Fruit fly (Drosophila melanogaster) whole organism, pupa: ENCODE measurements around the gene CG14947.

ENCODE experiments used
- CG10348 ChIP-seq: fragments of 200-800 bp; sonication (Bioruptor generic); IDR thresholded peaks from 2 replicates; pipeline ENCODE4 v1.3.6; 2022; ENCODE audit warnings: missing biosample characterization, missing genetic modification characterization
- CG12605 ChIP-seq: fragments of 200-800 bp; sonication (Bioruptor generic); IDR thresholded peaks from 2 replicates; pipeline ENCODE4 v1.3.6; 2022; ENCODE audit warnings: missing biosample characterization, missing genetic modification characterization
- CG13204 ChIP-seq: fragments of 200-800 bp; sonication (Bioruptor generic); optimal IDR thresholded peaks from 2 replicates; lab custom pipeline; 2018; ENCODE audit warnings: missing biosample characterization, mild to moderate bottlenecking, missing genetic modification characterization, moderate library complexity
- CG14655 ChIP-seq: fragments of 200-800 bp; sonication (Bioruptor generic); optimal IDR thresholded peaks from 3 replicates; lab custom pipeline; 2017; ENCODE audit warnings: mild to moderate bottlenecking, missing biosample characterization, missing genetic modification reagents, missing genetic modification characterization
- CG15710 ChIP-seq: fragments of 200-800 bp; sonication (Bioruptor generic); optimal IDR thresholded peaks from 2 replicates; lab custom pipeline; 2018; ENCODE audit warnings: missing biosample characterization, mild to moderate bottlenecking, missing genetic modification characterization, moderate library complexity
- CG17806 ChIP-seq: fragments of 200-800 bp; sonication (Bioruptor generic); optimal IDR thresholded peaks from 2 replicates; lab custom pipeline; 2018; ENCODE audit warnings: missing biosample characterization, mild to moderate bottlenecking, missing genetic modification characterization, moderate library complexity
- CG32121 ChIP-seq: fragments of 200-800 bp; sonication (Bioruptor generic); IDR thresholded peaks from 2 replicates; pipeline ENCODE4 v1.3.6; 2022; ENCODE audit warnings: missing biosample characterization, missing genetic modification characterization
- CG34367 ChIP-seq: fragments of 200-800 bp; sonication (Bioruptor generic); optimal IDR thresholded peaks from 2 replicates; lab custom pipeline; 2018; ENCODE audit warnings: missing biosample characterization, mild to moderate bottlenecking, missing genetic modification characterization
- CG4496 ChIP-seq: fragments of 200-800 bp; sonication (Bioruptor generic); IDR thresholded peaks from 3 replicates; pipeline ENCODE4 v1.3.6; 2022; ENCODE audit warnings: missing biosample characterization, missing genetic modification characterization
- CG8159 ChIP-seq: fragments of 200-800 bp; sonication (Bioruptor generic); optimal IDR thresholded peaks from 3 replicates; lab custom pipeline; 2018; ENCODE audit warnings: missing biosample characterization, mild to moderate bottlenecking, missing genetic modification characterization, moderate library complexity
- CG8301 ChIP-seq: fragments of 200-800 bp; sonication (Bioruptor generic); optimal IDR thresholded peaks from 2 replicates; lab custom pipeline; 2018; ENCODE audit warnings: missing biosample characterization, mild to moderate bottlenecking, missing genetic modification characterization
- CG9948 ChIP-seq: fragments of 200-800 bp; sonication (Bioruptor generic); optimal IDR thresholded peaks from 2 replicates; lab custom pipeline; 2018; ENCODE audit warnings: missing biosample characterization, mild to moderate bottlenecking, missing genetic modification characterization, moderate library complexity
- D1 ChIP-seq: fragments of 200-800 bp; sonication (Bioruptor generic); optimal IDR thresholded peaks from 2 replicates; lab custom pipeline; 2018; ENCODE audit warnings: missing biosample characterization, mild to moderate bottlenecking, missing genetic modification characterization, moderate library complexity
- EcR ChIP-seq: fragments of 200-800 bp; sonication (Bioruptor generic); optimal IDR thresholded peaks from 3 replicates; lab custom pipeline; 2019; ENCODE audit warnings: missing biosample characterization, missing genetic modification characterization, mild to moderate bottlenecking, moderate library complexity, missing genetic modification reagents
- Ets98B ChIP-seq: fragments of 200-800 bp; sonication (Bioruptor generic); IDR thresholded peaks from 2 replicates; pipeline ENCODE4 v1.3.6; 2022; ENCODE audit warnings: missing biosample characterization, missing genetic modification characterization
- Pif1A ChIP-seq: fragments of 200-800 bp; sonication (Bioruptor generic); optimal IDR thresholded peaks from 3 replicates; lab custom pipeline; 2016; ENCODE audit warnings: missing biosample characterization, missing genetic modification characterization
- Pif1B ChIP-seq: fragments of 200-800 bp; sonication (Bioruptor generic); optimal IDR thresholded peaks from 3 replicates; lab custom pipeline; 2016; ENCODE audit warnings: missing biosample characterization, missing genetic modification characterization
- Snoo ChIP-seq: fragments of 200-800 bp; sonication (Bioruptor generic); optimal IDR thresholded peaks from 3 replicates; lab custom pipeline; 2017; ENCODE audit warnings: missing biosample characterization, mild to moderate bottlenecking, missing genetic modification characterization, inconsistent platforms
- fd96Ca ChIP-seq: fragments of 200-800 bp; sonication (Bioruptor generic); IDR thresholded peaks from 3 replicates; pipeline ENCODE4 v1.3.6; 2022; ENCODE audit warnings: missing biosample characterization, missing genetic modification characterization
- gl ChIP-seq: fragments of 200-800 bp; sonication (Bioruptor generic); optimal IDR thresholded peaks from 2 replicates; lab custom pipeline; 2018; ENCODE audit warnings: missing biosample characterization, mild to moderate bottlenecking, missing genetic modification characterization
- rn ChIP-seq: fragments of 200-800 bp; sonication (Bioruptor generic); IDR thresholded peaks from 2 replicates; pipeline ENCODE4 v1.3.6; 2022; ENCODE audit warnings: missing biosample characterization, missing genetic modification characterization

The CG14947 gene

DNA sequence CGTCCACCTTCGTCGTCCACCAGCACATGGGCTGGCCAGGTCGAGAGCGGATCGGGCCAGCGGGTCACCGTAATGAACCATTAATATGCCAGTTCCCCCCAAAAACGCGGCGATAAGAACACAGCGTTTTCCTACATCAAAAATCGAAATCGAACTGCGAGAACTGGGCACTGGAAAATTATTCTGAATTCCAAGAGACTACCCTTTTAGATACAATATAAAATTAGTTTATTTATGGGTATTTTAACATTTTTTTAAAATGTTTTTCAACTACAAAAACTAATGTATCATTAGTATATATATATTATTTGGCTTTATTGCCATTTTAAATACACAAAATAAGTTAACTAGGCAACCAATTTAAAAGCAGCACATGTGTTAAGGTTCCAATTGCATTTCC is 2.8 kb downstream of the CG14947 start:
- TF ChIP-seq Pif1B (GFP tag; lab: Kevin White, UChicago) = no peak
- no peak for TF ChIP-seq CG32121
- TF ChIP-seq CG34367 (tag; lab: Kevin White, UChicago) = no peak
- no peak for TF ChIP-seq D1
- TF ChIP-seq EcR (GFP tag; lab: Kevin White, UChicago) = no peak
- no peak for TF ChIP-seq CG12605
- no peak for TF ChIP-seq CG14655 (GFP tag; lab: Kevin White, UChicago)
- TF ChIP-seq CG13204 (GFP tag; lab: Kevin White, UChicago) = no peak
- TF ChIP-seq CG9948 (tag; lab: Kevin White, UChicago) = no peak

DNA sequence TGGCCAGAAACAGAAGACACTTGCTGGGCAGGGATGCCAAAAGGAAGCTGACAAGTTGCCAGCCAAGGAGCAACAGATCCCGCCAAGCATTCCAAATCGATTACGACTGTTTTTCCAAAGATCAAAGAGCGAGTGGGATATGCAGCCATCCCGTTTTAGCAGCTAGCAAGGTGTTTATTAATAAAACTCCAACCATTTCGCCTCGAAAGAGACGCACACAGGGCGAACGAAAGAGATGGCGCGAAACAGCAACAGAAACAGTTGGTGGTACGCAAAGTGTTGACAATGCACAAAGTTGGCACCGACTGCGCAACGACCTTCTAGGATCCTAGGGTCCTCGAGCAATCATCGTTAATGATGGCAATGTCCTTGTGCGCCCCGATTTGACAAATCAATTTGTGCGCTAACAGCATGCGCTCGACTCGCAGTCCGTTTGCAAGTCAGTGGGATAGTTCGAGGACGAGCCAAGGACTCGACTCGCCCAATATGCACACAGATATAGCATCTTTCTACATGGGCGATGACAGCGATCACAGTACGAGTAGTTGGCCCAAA is 4.0 kb downstream of the CG14947 start:
- TF ChIP-seq gl (tag; lab: Kevin White, UChicago) (no peak), EcR (GFP tag; lab: Kevin White, UChicago) (no peak), CG10348 (no peak), CG12605 (no peak), Ets98B (GFP tag; lab: Robert Waterston, UW) (no peak), CG17806 (tag; lab: Kevin White, UChicago) (no peak), rn (no peak), CG32121 (no peak), CG14655 (GFP tag; lab: Kevin White, UChicago) (no peak), Snoo (tag; lab: Kevin White, UChicago) (no peak)

DNA sequence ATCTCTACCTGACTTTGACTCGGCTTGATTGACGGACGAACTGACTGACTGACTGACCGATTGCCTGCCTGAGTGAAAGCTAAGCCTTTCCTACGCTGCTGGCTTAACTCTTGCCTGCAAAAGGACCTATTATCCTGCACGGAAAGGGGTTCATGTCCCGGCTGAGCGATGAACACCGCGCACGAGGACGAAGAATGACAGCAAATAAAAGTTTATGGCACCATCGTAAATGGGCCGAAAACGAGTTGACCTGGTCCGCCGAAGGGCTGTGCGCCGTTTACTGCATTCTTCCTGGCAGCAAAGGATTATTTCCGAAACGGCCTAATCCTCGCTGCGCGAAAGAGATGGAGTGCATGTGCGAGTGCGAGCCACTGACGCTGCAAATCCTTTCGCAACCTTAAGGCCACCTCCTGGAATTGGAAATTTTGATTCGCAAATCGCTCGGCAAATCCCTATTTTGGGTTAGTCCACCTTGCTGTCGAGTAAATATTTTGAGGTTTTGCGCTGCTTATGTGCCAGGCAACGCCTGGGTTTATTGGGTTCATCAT is 5.3 kb downstream of the CG14947 start:
- no peak for TF ChIP-seq CG14655 (GFP tag; lab: Kevin White, UChicago)
- no peak for TF ChIP-seq fd96Ca
- TF ChIP-seq Ets98B (GFP tag; lab: Robert Waterston, UW) = no peak
- TF ChIP-seq CG12605 = no peak
- TF ChIP-seq CG13204 (GFP tag; lab: Kevin White, UChicago) = no peak
- TF ChIP-seq CG32121 = no peak
- no peak for TF ChIP-seq CG17806 (tag; lab: Kevin White, UChicago)
- TF ChIP-seq D1 = no peak
- no peak for TF ChIP-seq rn
- no peak for TF ChIP-seq CG8159
- no peak for TF ChIP-seq Snoo (tag; lab: Kevin White, UChicago)
- TF ChIP-seq Pif1A = no peak
- no peak for TF ChIP-seq CG10348
- TF ChIP-seq Pif1B (GFP tag; lab: Kevin White, UChicago) = no peak
- TF ChIP-seq gl (tag; lab: Kevin White, UChicago) = no peak
- no peak for TF ChIP-seq CG9948 (tag; lab: Kevin White, UChicago)
- no peak for TF ChIP-seq CG34367 (tag; lab: Kevin White, UChicago)
- TF ChIP-seq EcR (GFP tag; lab: Kevin White, UChicago) = no peak
- no peak for TF ChIP-seq CG4496 (GFP tag; lab: Robert Waterston, UW)

DNA sequence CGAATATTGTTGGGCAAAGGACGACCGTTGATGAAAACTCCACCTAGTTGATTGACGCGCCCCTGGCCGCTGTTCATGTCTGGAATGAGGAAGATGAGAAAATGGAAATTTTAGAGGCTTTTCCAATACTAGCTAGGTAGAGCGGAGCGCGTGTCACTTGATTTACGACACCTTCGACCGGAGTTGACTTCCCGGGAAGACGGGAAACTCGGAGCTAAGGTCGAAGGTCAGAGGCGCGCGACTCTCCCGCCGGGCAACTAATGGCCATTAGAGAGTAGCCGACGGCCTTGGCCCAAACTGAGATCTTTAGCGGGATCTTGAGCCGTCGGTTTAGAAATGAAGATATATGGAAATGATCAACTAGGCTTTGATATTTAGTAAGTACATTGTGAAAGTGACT is 9.1 kb downstream of the CG14947 start:
- no peak for TF ChIP-seq CG15710 (tag; lab: Kevin White, UChicago)
- TF ChIP-seq CG4496 (GFP tag; lab: Robert Waterston, UW) = no peak
- TF ChIP-seq CG8301 = no peak
- TF ChIP-seq EcR (GFP tag; lab: Kevin White, UChicago) = no peak
- no peak for TF ChIP-seq CG12605
- TF ChIP-seq rn = no peak
- no peak for TF ChIP-seq CG17806 (tag; lab: Kevin White, UChicago)
- no peak for TF ChIP-seq CG10348
- TF ChIP-seq gl (tag; lab: Kevin White, UChicago) = no peak
- no peak for TF ChIP-seq CG9948 (tag; lab: Kevin White, UChicago)

DNA sequence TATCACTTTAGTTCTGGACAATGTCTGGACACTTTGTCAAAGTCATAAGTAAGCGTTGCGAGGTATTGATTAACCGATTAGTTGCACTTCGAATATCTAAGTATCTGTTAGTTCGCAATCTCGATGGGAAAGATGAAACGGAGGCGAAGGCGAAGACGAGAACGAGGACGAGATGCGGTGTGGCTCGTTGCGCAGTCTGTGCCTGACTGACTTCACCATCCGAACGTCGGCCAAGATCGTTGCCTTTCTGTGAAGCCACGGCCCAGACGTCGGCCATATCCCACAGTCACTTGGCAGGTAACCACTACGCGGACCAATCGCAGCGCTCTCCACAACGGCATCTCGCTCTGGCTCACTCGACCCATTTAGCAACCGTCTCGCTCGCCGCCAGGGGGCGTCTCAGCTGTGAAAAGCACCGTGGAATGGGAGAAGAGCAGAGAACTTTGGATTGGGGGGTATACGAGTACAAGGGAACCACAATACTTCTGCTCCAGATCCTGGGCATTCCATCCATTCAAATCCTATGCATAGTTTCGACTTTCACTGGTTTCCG is 9.8 kb downstream of the CG14947 start, which contains the start of gene prd:
TSS of gene prd (minus strand) at position 209 of the 553 bp plus-strand sequence.
- TF ChIP-seq CG4496 (GFP tag; lab: Robert Waterston, UW) = no peak
- no peak for TF ChIP-seq CG9948 (tag; lab: Kevin White, UChicago)
- TF ChIP-seq D1 = no peak
- no peak for TF ChIP-seq CG10348
- TF ChIP-seq CG13204 (GFP tag; lab: Kevin White, UChicago) = no peak
- no peak for TF ChIP-seq Ets98B (GFP tag; lab: Robert Waterston, UW)
- TF ChIP-seq EcR (GFP tag; lab: Kevin White, UChicago) = no peak
- TF ChIP-seq CG8301 = no peak
- TF ChIP-seq CG14655 (GFP tag; lab: Kevin White, UChicago) = no peak
- TF ChIP-seq CG15710 (tag; lab: Kevin White, UChicago) = no peak
- no peak for TF ChIP-seq CG32121
- no peak for TF ChIP-seq CG12605
- TF ChIP-seq CG17806 (tag; lab: Kevin White, UChicago) = no peak
- TF ChIP-seq gl (tag; lab: Kevin White, UChicago) = no peak
- TF ChIP-seq CG8159 = no peak
- no peak for TF ChIP-seq Pif1A
- no peak for TF ChIP-seq Snoo (tag; lab: Kevin White, UChicago)
- TF ChIP-seq Pif1B (GFP tag; lab: Kevin White, UChicago) = no peak
- no peak for TF ChIP-seq rn
- no peak for TF ChIP-seq fd96Ca
- TF ChIP-seq, all 21 proteins: peak for 0

DNA sequence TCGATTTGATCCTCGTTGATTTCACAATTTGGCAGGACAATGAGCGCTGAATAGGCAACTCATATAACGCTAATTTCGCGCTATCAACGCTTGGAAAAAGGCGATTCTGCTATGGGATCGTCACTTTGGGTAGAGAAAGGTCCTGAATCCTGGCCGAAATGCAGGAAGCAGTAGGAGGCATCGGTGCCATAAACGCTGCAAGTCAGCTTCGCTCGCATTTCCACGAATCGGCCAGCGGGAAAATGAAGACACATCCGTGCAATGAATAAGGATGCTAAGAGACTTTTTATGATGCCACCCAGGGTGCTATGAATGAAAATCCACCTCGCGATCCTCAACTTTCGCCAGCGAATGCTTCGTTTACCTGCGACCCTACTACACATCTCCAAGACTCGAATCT is 11.5 kb downstream of the CG14947 start:
- TF ChIP-seq Snoo (tag; lab: Kevin White, UChicago) (no peak), Pif1B (GFP tag; lab: Kevin White, UChicago) (no peak), rn (no peak), Ets98B (GFP tag; lab: Robert Waterston, UW) (no peak), CG15710 (tag; lab: Kevin White, UChicago) (no peak), CG12605 (no peak), CG17806 (tag; lab: Kevin White, UChicago) (no peak), CG4496 (GFP tag; lab: Robert Waterston, UW) (no peak), CG9948 (tag; lab: Kevin White, UChicago) (no peak)
